Worm (Caenorhabditis elegans) whole organism, late embryonic: ENCODE data around the gene T08G5.1.
"Not testable (repeated sequence)": the region's sequence is repeated elsewhere in the genome, so short reads cannot be mapped to it uniquely, and the experiment has no call there.

Experiments used
- C38D4.7 ChIP-seq: fragments of 200-800 bp; sonication (Bioruptor generic); optimal IDR thresholded peaks from 2 replicates; lab custom pipeline; 2018; ENCODE audit warnings: mild to moderate bottlenecking, missing genetic modification characterization, moderate library complexity, missing compliant biosample characterization
- ceh-9 ChIP-seq: sonication (generic microtip); optimal IDR thresholded peaks from 2 replicates; lab custom pipeline; 2016; ENCODE audit warnings: mild to moderate bottlenecking, missing genetic modification characterization, inconsistent platforms, missing compliant biosample characterization
- che-1 ChIP-seq: sonication (generic microtip); optimal IDR thresholded peaks from 2 replicates; lab custom pipeline; 2016; ENCODE audit warnings: mild to moderate bottlenecking, missing genetic modification characterization, missing compliant biosample characterization
- fkh-10 ChIP-seq: fragments of 150-350 bp; optimal IDR thresholded peaks from 2 replicates; lab custom pipeline; 2014; ENCODE audit warnings: missing biosample characterization, missing genetic modification reagents, missing genetic modification characterization
- hlh-8 ChIP-seq: sonication (generic microtip); optimal IDR thresholded peaks from 2 replicates; lab custom pipeline; 2016; ENCODE audit warnings: missing genotype, missing genetic modification characterization, missing compliant biosample characterization
- lin-11 ChIP-seq: fragments of 200-800 bp; sonication (Bioruptor generic); optimal IDR thresholded peaks from 2 replicates; lab custom pipeline; 2018; ENCODE audit warnings: mild to moderate bottlenecking, missing genetic modification characterization, missing compliant biosample characterization

ce11 chrV:14055097-14055496 lies 36.5 kb downstream of the T08G5.1 start:
- TF ChIP-seq che-1 (tag; lab: Kevin White, UChicago); lin-11 (tag; lab: Kevin White, UChicago); C38D4.7; ceh-9 (tag; lab: Kevin White, UChicago); fkh-10: not testable (repeated sequence)
- peak; percentile 85 for TF ChIP-seq hlh-8 (tag; lab: Kevin White, UChicago)
